Worm (Caenorhabditis elegans): ENCODE results near the gene sre-31.
A peak's percentile ranks its signal among the peaks of the same experiment; 100 is the strongest.

DNA sequence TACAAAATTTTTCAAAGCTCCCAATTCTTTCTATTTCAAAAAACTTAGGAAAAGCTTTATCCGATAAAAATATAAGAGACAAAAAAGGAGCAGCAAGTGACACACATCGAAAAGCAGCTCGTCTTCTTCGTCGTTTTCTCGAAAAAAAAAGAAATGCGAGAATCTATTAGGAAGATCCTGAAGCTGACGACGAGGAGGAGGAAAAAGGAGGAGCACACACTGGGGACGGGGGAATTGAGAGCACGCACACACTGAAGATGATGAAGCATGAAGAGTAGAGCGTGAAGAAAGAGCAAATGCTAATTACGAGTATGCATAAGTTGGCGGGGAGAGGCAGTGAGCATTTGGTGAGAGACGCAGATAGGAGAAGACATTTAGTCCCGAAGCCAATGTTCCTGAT lies 34.7 kb downstream of the sre-31 start:
- TF ChIP-seq snpc-4 (tag; optimal IDR thresholded peaks at IDR 0.05) = no peak
- TF ChIP-seq fkh-10 (GFP tag; optimal IDR thresholded peaks at IDR 0.05) = peak; percentile 69
- no peak for TF ChIP-seq jun-1 (tag; optimal IDR thresholded peaks at IDR 0.05)
- no peak for TF ChIP-seq aly-2 (tag; optimal IDR thresholded peaks at IDR 0.05)
- no peak for TF ChIP-seq mdl-1 (tag; optimal IDR thresholded peaks at IDR 0.05)
- TF ChIP-seq mep-1 (tag; optimal IDR thresholded peaks at IDR 0.05) = no peak
- no peak for TF ChIP-seq nhr-77 (tag; optimal IDR thresholded peaks at IDR 0.05)
